Worm (Caenorhabditis elegans) whole organism, early embryonic: ENCODE measurements around the gene fbxa-98.

ENCODE experiments used
- F13C5.2 ChIP-seq: sonication (generic microtip); optimal IDR thresholded peaks from 2 replicates; lab custom pipeline; 2017; ENCODE audit warnings: mild to moderate bottlenecking, missing genetic modification characterization, inconsistent platforms, missing compliant biosample characterization
- aly-1 ChIP-seq: sonication (generic microtip); optimal IDR thresholded peaks from 2 replicates; lab custom pipeline; 2016; ENCODE audit warnings: missing genetic modification characterization, missing compliant biosample characterization
- ama-1 ChIP-seq: fragments of 150-350 bp; optimal IDR thresholded peaks from 2 replicates; lab custom pipeline; 2014
- ceh-13 ChIP-seq: fragments of 200-800 bp; sonication (Bioruptor generic); optimal IDR thresholded peaks from 2 replicates; lab custom pipeline; 2018; ENCODE audit warnings: mild to moderate bottlenecking, missing genetic modification characterization, missing compliant biosample characterization
- ets-7 ChIP-seq: sonication (generic microtip); optimal IDR thresholded peaks from 2 replicates; lab custom pipeline; 2016; ENCODE audit warnings: missing genotype, missing genetic modification characterization, missing compliant biosample characterization
- hmg-4 ChIP-seq: fragments of 200-800 bp; sonication (Bioruptor generic); optimal IDR thresholded peaks from 2 replicates; lab custom pipeline; 2018; ENCODE audit warnings: mild to moderate bottlenecking, missing genetic modification characterization, missing compliant biosample characterization
- hnd-1 ChIP-seq: sonication (generic microtip); optimal IDR thresholded peaks from 2 replicates; lab custom pipeline; 2016; ENCODE audit warnings: missing genetic modification characterization, missing compliant biosample characterization
- scrt-1 ChIP-seq: fragments of 200-800 bp; sonication (Bioruptor generic); IDR thresholded peaks from 2 replicates; pipeline ENCODE4 v1.3.6; 2022; ENCODE audit warnings: missing genetic modification characterization, missing compliant biosample characterization
- tbx-37 ChIP-seq: fragments of 200-800 bp; sonication (Bioruptor generic); conservative IDR thresholded peaks from 2 replicates; pipeline ENCODE4 v1.3.6; 2022; ENCODE audit warnings: missing genetic modification reagents, missing genetic modification characterization, missing compliant biosample characterization

DNA sequence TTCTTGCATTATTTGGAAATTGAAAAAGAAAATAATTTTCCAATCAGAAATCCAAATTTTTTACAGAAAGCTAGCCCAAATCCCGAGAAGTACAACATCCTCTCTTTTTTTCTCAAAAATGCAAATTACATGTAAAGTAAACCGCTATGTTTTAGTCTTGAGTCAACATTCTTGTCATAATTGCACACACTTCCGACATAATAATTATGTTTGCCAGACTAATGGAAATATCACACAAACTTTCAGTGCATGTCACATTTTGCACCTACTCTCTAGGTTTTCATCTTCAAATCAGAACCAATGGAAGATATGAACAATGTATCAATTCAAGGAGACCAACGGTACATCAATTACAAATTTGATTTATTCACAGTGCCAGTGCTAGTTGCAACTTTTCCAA lies 48.6 kb upstream of the fbxa-98 start, which contains the start of gene sru-11:
- TF ChIP-seq ets-7 (no peak), hmg-4 (GFP tag; lab: Kevin White, UChicago) (no peak), hnd-1 (tag; lab: Kevin White, UChicago) (no peak), ceh-13 (GFP tag; lab: Kevin White, UChicago) (no peak), aly-1 (tag; lab: Kevin White, UChicago) (no peak), ama-1 (lab: Kevin White, UChicago) (no peak), F13C5.2 (tag; lab: Kevin White, UChicago) (no peak), tbx-37 (GFP tag; lab: Robert Waterston, UW) (no peak), scrt-1 (no peak)
